Worm (Caenorhabditis elegans) whole organism, L4 larva: ENCODE results near the gene F58E6.13.

Experiments used
- F44E2.7 ChIP-seq: fragments of 200-800 bp; sonication (Bioruptor generic); IDR thresholded peaks from 2 replicates; pipeline ENCODE4 v2.1.2; 2022; ENCODE audit warnings: missing genetic modification characterization, missing compliant biosample characterization
- aly-2 ChIP-seq: sonication (generic microtip); optimal IDR thresholded peaks from 2 replicates; lab custom pipeline; 2018; ENCODE audit warnings: missing biosample characterization, missing genetic modification characterization
- ama-1 ChIP-seq: fragments of 150-350 bp; optimal IDR thresholded peaks from 2 replicates; lab custom pipeline; 2014; ENCODE audit warnings: inconsistent platforms, mixed read lengths
- ceh-28 ChIP-seq: fragments of 150-350 bp; optimal IDR thresholded peaks from 2 replicates; lab custom pipeline; 2014; ENCODE audit warnings: missing biosample characterization, missing genetic modification reagents, missing genetic modification characterization
- egl-27 ChIP-seq: sonication (generic microtip); optimal IDR thresholded peaks from 3 replicates; lab custom pipeline; 2017; ENCODE audit warnings: missing biosample characterization, missing genetic modification reagents, missing genetic modification characterization
- fos-1 ChIP-seq: fragments of 150-350 bp; optimal IDR thresholded peaks from 2 replicates; lab custom pipeline; 2014; ENCODE audit warnings: missing biosample characterization, missing genetic modification characterization
- lim-7 ChIP-seq: fragments of 200-800 bp; sonication (Bioruptor generic); IDR thresholded peaks from 2 replicates; pipeline ENCODE4 v1.3.6; 2022; ENCODE audit warnings: missing genetic modification characterization, missing compliant biosample characterization
- lin-39 ChIP-seq: fragments of 150-350 bp; optimal IDR thresholded peaks from 2 replicates; lab custom pipeline; 2014; ENCODE audit warnings: missing biosample characterization, missing genetic modification reagents, missing genetic modification characterization
- mdt-29 ChIP-seq: fragments of 200-800 bp; sonication (Bioruptor generic); IDR thresholded peaks from 2 replicates; pipeline ENCODE4 v1.3.6; 2022; ENCODE audit warnings: missing genetic modification reagents, missing genetic modification characterization, missing compliant biosample characterization
- nhr-28 ChIP-seq: fragments of 150-350 bp; optimal IDR thresholded peaks from 2 replicates; lab custom pipeline; 2014; ENCODE audit warnings: missing biosample characterization, missing genetic modification characterization
- pha-4 ChIP-seq, 2 experiments: fragments of 150-350 bp in 1 of 2; fragments of 200-800 bp in 1 of 2; sonication (Bioruptor generic) in 1 of 2; IDR thresholded peaks in 1 of 2; optimal IDR thresholded peaks in 1 of 2; 2 replicates each; pipeline versions ENCODE4 v1.3.6 to Lab custom; 2014 to 2022; ENCODE audit warnings: missing genetic modification characterization in 2 of 2, missing genetic modification reagents in 2 of 2, missing biosample characterization in 1 of 2, missing compliant biosample characterization in 1 of 2
- unc-62 ChIP-seq, 3 experiments: fragments of 150-350 bp in 1 of 3; sonication (generic microtip); optimal IDR thresholded peaks in 2 of 3; peaks in 1 of 3; 1 replicate in 1 of 3; 2 replicates in 2 of 3; lab custom pipeline; 2014 to 2017; ENCODE audit warnings: missing biosample characterization in 3 of 3, missing genetic modification characterization in 3 of 3, missing genetic modification reagents in 3 of 3, missing genotype in 1 of 3

ce11 chrV:9789657-9790261, 44.7 kb downstream of the F58E6.13 start, which contains the start of gene ztf-7:
- TF ChIP-seq ama-1 (lab: Kevin White, UChicago): peak; percentile 12
- TF ChIP-seq mdt-29 (GFP tag; lab: Robert Waterston, UW): peak; percentile 95
- no peak for TF ChIP-seq ceh-28 (tag; lab: Kevin White, UChicago)
- TF ChIP-seq F44E2.7 (GFP tag; lab: Robert Waterston, UW): no peak
- TF ChIP-seq nhr-28 (tag; lab: Kevin White, UChicago): peak; percentile 96
- TF ChIP-seq lim-7: peak; percentile 24; the same call in 1 of the 2 replicates
- TF ChIP-seq egl-27: no peak
- no peak for TF ChIP-seq aly-2 (tag; lab: Kevin White, UChicago)
- TF ChIP-seq fos-1 (tag; lab: Kevin White, UChicago): no peak
- TF ChIP-seq lin-39 (tag; lab: Kevin White, UChicago): no peak
- no peak for TF ChIP-seq unc-62 (GFP tag; optimal IDR thresholded peaks at IDR 0.05 in 1 of 2; lab: Kevin White, UChicago)
- TF ChIP-seq unc-62 (tag; optimal IDR thresholded peaks at IDR 0.05; lab: Kevin White, UChicago): no peak
- peak; percentile 84 for TF ChIP-seq pha-4 (GFP tag; IDR thresholded peaks at IDR 0.05; lab: Robert Waterston, UW)
- TF ChIP-seq pha-4 (tag; optimal IDR thresholded peaks at IDR 0.05; lab: Kevin White, UChicago): peak; percentile 41
